Fruit fly (Drosophila melanogaster) Kc167 (cell line): ENCODE data around the gene CG11403.

Source experiments
- Myc ChIP-seq: fragments of >200 bp; optimal IDR thresholded peaks from 2 replicates; lab custom pipeline; 2017; ENCODE audit warnings: missing external identifiers
- Sin3A ChIP-seq: fragments of >200 bp; optimal IDR thresholded peaks from 2 replicates; lab custom pipeline; 2018; ENCODE audit warnings: missing external identifiers
- h ChIP-seq: fragments of >200 bp; optimal IDR thresholded peaks from 3 replicates; lab custom pipeline; 2018; ENCODE audit warnings: missing external identifiers
- psq ChIP-seq: fragments of >200 bp; optimal IDR thresholded peaks from 2 replicates; lab custom pipeline; 2017; ENCODE audit warnings: missing external identifiers
- ttk ChIP-seq: sonication (Bioruptor generic); optimal IDR thresholded peaks from 2 replicates; lab custom pipeline; 2017; ENCODE audit warnings: missing external identifiers

DNA sequence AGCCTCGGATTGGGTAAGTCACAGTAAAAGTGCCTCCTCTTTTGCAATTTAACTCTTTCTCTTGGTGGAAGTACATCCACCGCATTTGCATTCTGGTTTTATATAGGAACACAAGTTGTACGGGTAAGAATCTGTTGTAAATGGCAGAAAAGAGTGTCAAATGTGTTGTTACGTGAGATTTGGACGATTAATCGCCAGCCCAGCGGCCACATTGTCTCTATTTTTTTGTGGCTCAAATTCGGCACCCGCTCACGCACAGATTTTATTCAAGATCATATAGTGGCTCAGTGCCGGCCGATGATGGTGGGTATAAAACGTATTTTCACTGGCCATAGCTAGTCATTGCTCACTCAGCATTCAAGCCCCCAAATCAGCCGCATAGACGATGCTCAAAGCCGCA, 36.2 kb downstream of the CG11403 start, which contains the start of gene CG11381:
- TF ChIP-seq Sin3A (lab: Kevin White, UChicago) = no peak
- no peak for TF ChIP-seq psq (lab: Kevin White, UChicago)
- no peak for TF ChIP-seq ttk (lab: Kevin White, UChicago)
- no peak for TF ChIP-seq Myc (lab: Kevin White, UChicago)
- TF ChIP-seq h (lab: Kevin White, UChicago) = no peak
